Fruit fly (Drosophila melanogaster) whole organism, prepupa: ENCODE results near the gene CG42263.

ENCODE experiments used
- CG15336 ChIP-seq: fragments of 200-800 bp; sonication (Bioruptor generic); IDR thresholded peaks from 2 replicates; pipeline ENCODE4 v1.3.6; 2022; ENCODE audit warnings: missing biosample characterization, missing genetic modification characterization
- CG6854 ChIP-seq: fragments of 200-800 bp; sonication (Bioruptor generic); optimal IDR thresholded peaks from 2 replicates; lab custom pipeline; 2017; ENCODE audit warnings: missing biosample characterization, mild to moderate bottlenecking, missing genetic modification characterization
- net ChIP-seq: fragments of 200-800 bp; sonication (Bioruptor generic); optimal IDR thresholded peaks from 3 replicates; lab custom pipeline; 2016; ENCODE audit warnings: missing biosample characterization, missing genetic modification characterization
- ss ChIP-seq, 2 experiments: fragments of 200-800 bp; sonication (Bioruptor generic); optimal IDR thresholded peaks; 2 replicates in 1 of 2; 3 replicates in 1 of 2; lab custom pipeline; 2017 to 2018; ENCODE audit warnings: mild to moderate bottlenecking in 2 of 2, missing biosample characterization in 2 of 2, missing genetic modification characterization in 2 of 2, moderate library complexity in 1 of 2

- TF ChIP-seq CG15336 (no peak), CG6854 (GFP tag; lab: Kevin White, UChicago) (no peak), net (no peak), ss (GFP tag; optimal IDR thresholded peaks at IDR 0.05; lab: Kevin White, UChicago) (no peak)
Observed at dm6 chr3L:19940349-19940748, 15.2 kb downstream of the CG42263 start.
